Fruit fly (Drosophila melanogaster) whole organism, embryonic: ENCODE data around the gene CG33796.

Experiments used
- Atf6 ChIP-seq: fragments of 200-800 bp; sonication (Bioruptor generic); IDR thresholded peaks from 2 replicates; pipeline ENCODE4 v1.3.6; 2022; ENCODE audit warnings: missing biosample characterization, missing genetic modification characterization
- CG10267 ChIP-seq: fragments of 200-800 bp; sonication (Bioruptor generic); optimal IDR thresholded peaks from 2 replicates; lab custom pipeline; 2018; ENCODE audit warnings: missing biosample characterization, mild to moderate bottlenecking, missing genetic modification characterization, moderate library complexity
- CG10979 ChIP-seq: fragments of 200-800 bp; sonication (Bioruptor generic); optimal IDR thresholded peaks from 2 replicates; lab custom pipeline; 2018; ENCODE audit warnings: missing biosample characterization, mild to moderate bottlenecking, missing genetic modification characterization, moderate library complexity
- CG11504 ChIP-seq: fragments of 200-800 bp; sonication (Bioruptor generic); optimal IDR thresholded peaks from 3 replicates; lab custom pipeline; 2019; ENCODE audit warnings: missing biosample characterization, mild to moderate bottlenecking, missing genetic modification characterization, moderate library complexity
- CG12071 ChIP-seq: fragments of 200-800 bp; sonication (Bioruptor generic); optimal IDR thresholded peaks from 3 replicates; lab custom pipeline; 2018; ENCODE audit warnings: missing biosample characterization, mild to moderate bottlenecking, missing genetic modification characterization
- CG12104 ChIP-seq: fragments of 200-800 bp; sonication (Bioruptor generic); optimal IDR thresholded peaks from 3 replicates; lab custom pipeline; 2016; ENCODE audit warnings: missing biosample characterization, missing genetic modification characterization
- CG1233 ChIP-seq: fragments of 200-800 bp; sonication (Bioruptor generic); optimal IDR thresholded peaks from 4 replicates; lab custom pipeline; 2018; ENCODE audit warnings: missing biosample characterization, mild to moderate bottlenecking, missing genetic modification characterization
- CG13624 ChIP-seq: fragments of 200-800 bp; sonication (Bioruptor generic); optimal IDR thresholded peaks from 2 replicates; lab custom pipeline; 2016; ENCODE audit warnings: missing biosample characterization, missing genetic modification characterization
- CG14014 ChIP-seq: fragments of 200-800 bp; sonication (Bioruptor generic); IDR thresholded peaks from 2 replicates; pipeline ENCODE4 v1.3.6; 2022; ENCODE audit warnings: missing biosample characterization, missing genetic modification characterization
- CG14441 ChIP-seq: fragments of 200-800 bp; sonication (Bioruptor generic); IDR thresholded peaks from 2 replicates; pipeline ENCODE4 v1.3.6; 2022; ENCODE audit warnings: missing biosample characterization, missing genetic modification characterization
- CG15514 ChIP-seq: fragments of 200-800 bp; sonication (Bioruptor generic); optimal IDR thresholded peaks from 3 replicates; lab custom pipeline; 2017; ENCODE audit warnings: missing biosample characterization, missing genetic modification characterization, mild to moderate bottlenecking, moderate library complexity, missing genetic modification reagents
- CG17912 ChIP-seq: fragments of 200-800 bp; sonication (Bioruptor generic); optimal IDR thresholded peaks from 2 replicates; lab custom pipeline; 2018; ENCODE audit warnings: missing biosample characterization, mild to moderate bottlenecking, missing genetic modification characterization
- CG18262 ChIP-seq: fragments of 200-800 bp; optimal IDR thresholded peaks from 3 replicates; lab custom pipeline; 2019; ENCODE audit warnings: missing biosample characterization, mild to moderate bottlenecking, missing genetic modification characterization, moderate library complexity
- CG2120 ChIP-seq: fragments of 200-800 bp; sonication (Bioruptor generic); optimal IDR thresholded peaks from 3 replicates; lab custom pipeline; 2016; ENCODE audit warnings: missing biosample characterization, missing genetic modification characterization
- CG3163 ChIP-seq: fragments of 200-800 bp; sonication (Bioruptor generic); optimal IDR thresholded peaks from 3 replicates; lab custom pipeline; 2016; ENCODE audit warnings: missing biosample characterization, missing genetic modification characterization
- CG4328 ChIP-seq: fragments of 200-800 bp; sonication (Bioruptor generic); optimal IDR thresholded peaks from 3 replicates; lab custom pipeline; 2017; ENCODE audit warnings: missing biosample characterization, missing genetic modification reagents, missing genetic modification characterization
- CG4404 ChIP-seq: fragments of 200-800 bp; sonication (Bioruptor generic); IDR thresholded peaks from 2 replicates; pipeline ENCODE4 v1.3.6; 2022; ENCODE audit warnings: missing biosample characterization, missing genetic modification characterization
- CG4424 ChIP-seq: fragments of 200-800 bp; sonication (Bioruptor generic); optimal IDR thresholded peaks from 3 replicates; lab custom pipeline; 2016; ENCODE audit warnings: missing biosample characterization, missing genetic modification characterization
- CG9727 ChIP-seq: fragments of 200-800 bp; sonication (Bioruptor generic); optimal IDR thresholded peaks from 3 replicates; lab custom pipeline; 2017; ENCODE audit warnings: missing biosample characterization, mild to moderate bottlenecking, missing genetic modification characterization
- D ChIP-seq, 2 experiments: fragments of 200-800 bp in 1 of 2; fragments of >200 bp in 1 of 2; sonication (Bioruptor generic) in 1 of 2; optimal IDR thresholded peaks; 2 replicates in 1 of 2; 3 replicates in 1 of 2; lab custom pipeline; 2017; ENCODE audit warnings: mild to moderate bottlenecking in 1 of 2, missing biosample characterization in 1 of 2, missing genetic modification characterization in 1 of 2, missing genetic modification reagents in 1 of 2
- Fer3 ChIP-seq: fragments of 200-800 bp; sonication (Bioruptor generic); optimal IDR thresholded peaks from 2 replicates; lab custom pipeline; 2018; ENCODE audit warnings: missing biosample characterization, mild to moderate bottlenecking, missing genetic modification characterization, moderate library complexity
- Gsc ChIP-seq: fragments of 200-800 bp; sonication (Bioruptor generic); IDR thresholded peaks from 2 replicates; pipeline ENCODE4 v1.3.6; 2022; ENCODE audit warnings: missing biosample characterization, missing genetic modification characterization
- H15 ChIP-seq: fragments of 200-800 bp; sonication (Bioruptor generic); IDR thresholded peaks from 3 replicates; pipeline ENCODE4 v1.3.6; 2022; ENCODE audit warnings: missing biosample characterization, missing genetic modification characterization
- HLH4C ChIP-seq: fragments of 200-800 bp; sonication (Bioruptor generic); IDR thresholded peaks from 3 replicates; pipeline ENCODE4 v1.3.6; 2022; ENCODE audit warnings: missing biosample characterization, missing genetic modification characterization; ENCODE audit not compliant: partially characterized antibody
- HLH54F ChIP-seq: fragments of 200-800 bp; sonication (Bioruptor generic); optimal IDR thresholded peaks from 3 replicates; lab custom pipeline; 2016; ENCODE audit warnings: missing biosample characterization, missing genetic modification characterization
- Max ChIP-seq: fragments of 200-800 bp; sonication (Bioruptor generic); optimal IDR thresholded peaks from 2 replicates; lab custom pipeline; 2016; ENCODE audit warnings: missing biosample characterization, mild to moderate bottlenecking, missing genetic modification characterization
- Nf-YA ChIP-seq: fragments of 200-800 bp; sonication (Bioruptor generic); IDR thresholded peaks from 2 replicates; pipeline ENCODE4 v1.3.6; 2022; ENCODE audit warnings: missing biosample characterization, missing genetic modification characterization
- NfI ChIP-seq: fragments of 200-800 bp; sonication (Bioruptor generic); optimal IDR thresholded peaks from 3 replicates; lab custom pipeline; 2018; ENCODE audit warnings: missing biosample characterization, mild to moderate bottlenecking, missing genetic modification characterization, moderate library complexity
- Oaz ChIP-seq: fragments of 200-800 bp; sonication (Bioruptor generic); IDR thresholded peaks from 2 replicates; pipeline ENCODE4 v1.3.6; 2022; ENCODE audit warnings: missing biosample characterization, missing genetic modification characterization
- Optix ChIP-seq: fragments of 200-800 bp; sonication (Bioruptor generic); IDR thresholded peaks from 3 replicates; pipeline ENCODE4 v1.3.6; 2022; ENCODE audit warnings: missing biosample characterization, missing genetic modification characterization
- Pdp1 ChIP-seq, 2 experiments: fragments of 200-800 bp; sonication (Bioruptor generic); optimal IDR thresholded peaks; 3 replicates each; lab custom pipeline; 2016; ENCODE audit warnings: missing biosample characterization in 2 of 2, missing genetic modification characterization in 2 of 2, mild to moderate bottlenecking in 1 of 2, moderate library complexity in 1 of 2
- Rfx ChIP-seq: fragments of 200-800 bp; sonication (Bioruptor generic); IDR thresholded peaks from 2 replicates; pipeline ENCODE4 v1.3.6; 2022; ENCODE audit warnings: missing biosample characterization, missing genetic modification characterization
- Sox102F ChIP-seq: fragments of 200-800 bp; sonication (Bioruptor generic); optimal IDR thresholded peaks from 2 replicates; lab custom pipeline; 2018; ENCODE audit warnings: missing biosample characterization, mild to moderate bottlenecking, missing genetic modification characterization, moderate library complexity
- ap ChIP-seq: fragments of 200-800 bp; sonication (Bioruptor generic); IDR thresholded peaks from 2 replicates; pipeline ENCODE4 v1.3.6; 2022; ENCODE audit warnings: missing biosample characterization, missing genetic modification characterization
- chinmo ChIP-seq: fragments of 200-800 bp; sonication (Bioruptor generic); IDR thresholded peaks from 4 replicates; pipeline ENCODE4 v1.3.6; 2022; ENCODE audit warnings: missing biosample characterization, missing genetic modification characterization; ENCODE audit not compliant: partially characterized antibody
- dysf ChIP-seq: fragments of 200-800 bp; sonication (Bioruptor generic); IDR thresholded peaks from 3 replicates; pipeline ENCODE4 v1.3.6; 2022; ENCODE audit warnings: missing biosample characterization, missing genetic modification characterization
- fd3F ChIP-seq: fragments of 200-800 bp; sonication (Bioruptor generic); optimal IDR thresholded peaks from 2 replicates; lab custom pipeline; 2018; ENCODE audit warnings: missing biosample characterization, mild to moderate bottlenecking, missing genetic modification characterization, moderate library complexity
- fd96Cb ChIP-seq: fragments of 200-800 bp; sonication (Bioruptor generic); optimal IDR thresholded peaks from 2 replicates; lab custom pipeline; 2018; ENCODE audit warnings: missing biosample characterization, mild to moderate bottlenecking, missing genetic modification characterization, moderate library complexity
- grau ChIP-seq: fragments of 200-800 bp; optimal IDR thresholded peaks from 3 replicates; lab custom pipeline; 2019; ENCODE audit warnings: missing biosample characterization, mild to moderate bottlenecking, missing genetic modification characterization, moderate library complexity
- hth ChIP-seq: fragments of >200 bp; optimal IDR thresholded peaks from 2 replicates; lab custom pipeline; 2017; ENCODE audit warnings: inconsistent platforms
- kay ChIP-seq: fragments of 200-800 bp; sonication (Bioruptor generic); optimal IDR thresholded peaks from 2 replicates; lab custom pipeline; 2016; ENCODE audit warnings: missing biosample characterization, missing genetic modification characterization
- pb ChIP-seq: fragments of 200-800 bp; sonication (Bioruptor generic); optimal IDR thresholded peaks from 3 replicates; lab custom pipeline; 2016; ENCODE audit warnings: missing biosample characterization, missing genetic modification characterization
- row ChIP-seq: fragments of 200-800 bp; sonication (Bioruptor generic); IDR thresholded peaks from 3 replicates; pipeline ENCODE4 v1.3.6; 2022; ENCODE audit warnings: missing biosample characterization, missing genetic modification characterization
- schlank ChIP-seq: fragments of 200-800 bp; sonication (Bioruptor generic); optimal IDR thresholded peaks from 2 replicates; lab custom pipeline; 2018; ENCODE audit warnings: missing biosample characterization, mild to moderate bottlenecking, missing genetic modification characterization
- sisA ChIP-seq: fragments of 200-800 bp; sonication (Bioruptor generic); IDR thresholded peaks from 2 replicates; pipeline ENCODE4 v1.3.6; 2022; ENCODE audit warnings: missing biosample characterization, missing genetic modification characterization
- stc ChIP-seq: fragments of 200-800 bp; sonication (Bioruptor generic); IDR thresholded peaks from 2 replicates; pipeline ENCODE4 v1.3.6; 2022; ENCODE audit warnings: missing biosample characterization, missing genetic modification characterization
- tgo ChIP-seq: fragments of 200-800 bp; sonication (Bioruptor generic); IDR thresholded peaks from 3 replicates; pipeline ENCODE4 v1.3.6; 2022; ENCODE audit warnings: missing biosample characterization, missing genetic modification characterization
- tna ChIP-seq: fragments of 200-800 bp; sonication (Bioruptor generic); IDR thresholded peaks from 2 replicates; pipeline ENCODE4 v1.3.6; 2022; ENCODE audit warnings: missing biosample characterization, missing genetic modification characterization; ENCODE audit not compliant: partially characterized antibody

The CG33796 gene

DNA sequence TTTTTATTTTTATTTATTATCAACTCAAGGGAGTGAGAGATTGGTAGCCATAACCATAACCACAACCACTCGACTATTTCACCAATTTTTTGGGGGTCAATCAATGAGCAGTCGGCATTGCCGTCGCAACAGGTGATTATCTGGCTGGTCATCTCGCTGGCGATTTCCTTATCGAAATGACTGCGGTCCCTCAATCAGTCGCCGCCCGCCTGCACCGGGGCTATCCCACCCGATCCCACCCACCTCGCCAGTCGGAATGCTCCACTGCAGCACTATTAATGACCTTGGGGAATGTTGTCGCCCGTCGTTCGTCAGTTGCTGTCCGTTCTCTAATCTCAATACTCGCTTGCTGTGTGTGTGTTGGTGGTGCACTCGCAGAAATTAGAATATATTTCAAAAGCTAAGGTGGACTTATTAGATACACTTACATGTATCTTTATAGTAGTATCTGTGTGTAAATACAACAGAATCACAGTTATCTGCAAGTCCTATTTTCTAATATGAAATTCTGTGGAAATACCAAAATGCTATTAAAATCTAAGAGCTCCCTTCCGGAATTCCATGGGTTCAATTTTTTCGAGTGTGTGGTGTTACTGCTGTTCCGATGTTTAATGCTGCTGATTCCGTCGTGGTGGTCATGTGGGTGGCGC, 9.4 kb downstream of the CG33796 start (continued):
- TF ChIP-seq fd96Cb (tag; lab: Kevin White, UChicago), result peak; percentile 58
- TF ChIP-seq Max, result peak; percentile 25
- TF ChIP-seq Atf6 (GFP tag; lab: Robert Waterston, UW), result peak; percentile 72
- TF ChIP-seq H15 (GFP tag; lab: Robert Waterston, UW), result peak; percentile 29; the same call in 1 of the 3 replicates
- TF ChIP-seq CG4404 (GFP tag; lab: Robert Waterston, UW), result peak; percentile 10; the same call in 1 of the 2 replicates
- TF ChIP-seq CG4328 (GFP tag; lab: Kevin White, UChicago), result peak; percentile 46
- peak; percentile 78; the same call in 2 of the 3 replicates for TF ChIP-seq dysf (GFP tag; lab: Robert Waterston, UW)
- TF ChIP-seq CG10267 (tag; lab: Kevin White, UChicago), result no peak
- peak; percentile 16 for TF ChIP-seq CG3163
- TF ChIP-seq CG14441, result peak; percentile 33; the same call in 1 of the 2 replicates
- TF ChIP-seq schlank, result peak; percentile 55
- no peak for TF ChIP-seq Gsc (GFP tag; lab: Robert Waterston, UW)
- TF ChIP-seq Nf-YA (GFP tag; lab: Robert Waterston, UW), result no peak
- peak; percentile 57 for TF ChIP-seq CG18262 (tag; lab: Kevin White, UChicago)
- TF ChIP-seq CG12104 (GFP tag; lab: Kevin White, UChicago), result peak; percentile 42
- TF ChIP-seq pb (GFP tag; lab: Kevin White, UChicago), result no peak
- TF ChIP-seq CG14014 (GFP tag; lab: Robert Waterston, UW), result peak; percentile 43
- TF ChIP-seq Oaz (GFP tag; lab: Robert Waterston, UW), result peak; percentile 13; the same call in 1 of the 2 replicates
- 0 out of 2 replicates have a peak, but pooled peaks have one; percentile 26 for TF ChIP-seq ap (GFP tag; lab: Robert Waterston, UW)
- TF ChIP-seq Fer3 (tag; lab: Kevin White, UChicago), result peak; percentile 72
- TF ChIP-seq tgo, result peak; percentile 60; the same call in 2 of the 3 replicates
- peak; percentile 44 for TF ChIP-seq CG15514 (GFP tag; lab: Kevin White, UChicago)
- no peak; the same call in 1 of the 2 replicates for TF ChIP-seq stc (GFP tag; lab: Robert Waterston, UW)
- TF ChIP-seq CG13624 (GFP tag; lab: Kevin White, UChicago), result peak; percentile 49
- peak; percentile 45 for TF ChIP-seq CG4424 (GFP tag; lab: Kevin White, UChicago)
- peak; percentile 87 for TF ChIP-seq row (GFP tag; lab: Robert Waterston, UW)
- peak; percentile 62 for TF ChIP-seq HLH54F (GFP tag; lab: Kevin White, UChicago)
- peak; percentile 34 for TF ChIP-seq kay (GFP tag; lab: Kevin White, UChicago)
- peak; percentile 48; the same call in 1 of the 2 replicates for TF ChIP-seq sisA
- peak; percentile 78 for TF ChIP-seq CG11504 (tag; lab: Kevin White, UChicago)
- TF ChIP-seq Pdp1 (GFP tag; optimal IDR thresholded peaks at IDR 0.05; lab: Kevin White, UChicago), result peak in 1 of 2 experiments; percentile 52
- TF ChIP-seq CG17912 (GFP tag; lab: Kevin White, UChicago), result no peak
- TF ChIP-seq hth (lab: Kevin White, UChicago), result no peak
- TF ChIP-seq NfI (GFP tag; lab: Kevin White, UChicago), result peak; percentile 47
- peak; percentile 78 for TF ChIP-seq grau
- peak; percentile 89 for TF ChIP-seq CG2120 (GFP tag; lab: Kevin White, UChicago)
- no peak for TF ChIP-seq D (optimal IDR thresholded peaks at IDR 0.05; lab: Kevin White, UChicago)
- TF ChIP-seq D (GFP tag; optimal IDR thresholded peaks at IDR 0.05; lab: Kevin White, UChicago), result peak; percentile 13
- peak; percentile 70 for TF ChIP-seq fd3F (GFP tag; lab: Kevin White, UChicago)
- peak; percentile 56 for TF ChIP-seq CG9727 (GFP tag; lab: Kevin White, UChicago)
- peak; percentile 69 for TF ChIP-seq Rfx (GFP tag; lab: Robert Waterston, UW)
- TF ChIP-seq CG1233 (GFP tag; lab: Kevin White, UChicago), result peak; percentile 20
- peak; percentile 10; the same call in 1 of the 3 replicates for TF ChIP-seq Optix (GFP tag; lab: Robert Waterston, UW)
- TF ChIP-seq CG10979, result peak; percentile 49
- peak; percentile 56 for TF ChIP-seq Sox102F
- TF ChIP-seq chinmo (GFP tag; lab: Robert Waterston, UW), result peak; percentile 56; the same call in 2 of the 4 replicates
- TF ChIP-seq CG12071 (GFP tag; lab: Kevin White, UChicago), result peak; percentile 24
- TF ChIP-seq tna (GFP tag; lab: Robert Waterston, UW), result no peak
- TF ChIP-seq HLH4C, result no peak
